Fruit fly (Drosophila melanogaster) whole organism, embryonic: ENCODE results near the gene CG31459.

ENCODE experiments used
- Awh ChIP-seq: fragments of 200-800 bp; sonication (Bioruptor generic); IDR thresholded peaks from 2 replicates; pipeline ENCODE4, ENCODE4 v1.3.6; 2022; ENCODE audit warnings: missing biosample characterization, missing genetic modification characterization
- Bdp1 ChIP-seq: fragments of 200-800 bp; sonication (Bioruptor generic); optimal IDR thresholded peaks from 3 replicates; lab custom pipeline; 2016; ENCODE audit warnings: missing biosample characterization, missing genetic modification characterization
- BtbVII ChIP-seq: fragments of 200-800 bp; sonication (Bioruptor generic); optimal IDR thresholded peaks from 3 replicates; lab custom pipeline; 2017; ENCODE audit warnings: missing biosample characterization, mild to moderate bottlenecking, missing genetic modification characterization
- CG10209 ChIP-seq: fragments of 200-800 bp; sonication (Bioruptor generic); optimal IDR thresholded peaks from 3 replicates; lab custom pipeline; 2017; ENCODE audit warnings: missing biosample characterization, mild to moderate bottlenecking, missing genetic modification characterization, missing genetic modification reagents
- CG1024 ChIP-seq: fragments of 200-800 bp; sonication (Bioruptor generic); IDR thresholded peaks from 2 replicates; pipeline ENCODE4 v1.3.6; 2022; ENCODE audit warnings: missing biosample characterization, missing genetic modification characterization
- CG1233 ChIP-seq: fragments of 200-800 bp; sonication (Bioruptor generic); optimal IDR thresholded peaks from 4 replicates; lab custom pipeline; 2018; ENCODE audit warnings: missing biosample characterization, mild to moderate bottlenecking, missing genetic modification characterization
- CG13624 ChIP-seq: fragments of 200-800 bp; sonication (Bioruptor generic); optimal IDR thresholded peaks from 2 replicates; lab custom pipeline; 2016; ENCODE audit warnings: missing biosample characterization, missing genetic modification characterization
- CG15696 ChIP-seq: fragments of 200-800 bp; sonication (Bioruptor generic); optimal IDR thresholded peaks from 2 replicates; lab custom pipeline; 2019; ENCODE audit warnings: missing biosample characterization, mild to moderate bottlenecking, missing genetic modification characterization, moderate library complexity
- CG1603 ChIP-seq: fragments of 200-800 bp; sonication (Bioruptor generic); optimal IDR thresholded peaks from 2 replicates; lab custom pipeline; 2019; ENCODE audit warnings: missing biosample characterization, mild to moderate bottlenecking, missing genetic modification characterization, moderate library complexity
- CG16815 ChIP-seq: fragments of 200-800 bp; sonication (Bioruptor generic); optimal IDR thresholded peaks from 3 replicates; lab custom pipeline; 2017; ENCODE audit warnings: missing biosample characterization, mild to moderate bottlenecking, missing genetic modification characterization
- CG2116 ChIP-seq: fragments of 200-800 bp; sonication (Bioruptor generic); optimal IDR thresholded peaks from 3 replicates; lab custom pipeline; 2018; ENCODE audit warnings: missing biosample characterization, mild to moderate bottlenecking, missing genetic modification characterization
- CG2120 ChIP-seq: fragments of 200-800 bp; sonication (Bioruptor generic); optimal IDR thresholded peaks from 3 replicates; lab custom pipeline; 2016; ENCODE audit warnings: missing biosample characterization, missing genetic modification characterization
- CG2875 ChIP-seq: fragments of 200-800 bp; sonication (Bioruptor generic); optimal IDR thresholded peaks from 2 replicates; lab custom pipeline; 2017; ENCODE audit warnings: missing biosample characterization, mild to moderate bottlenecking, missing genetic modification characterization, missing genetic modification reagents
- CG2889 ChIP-seq: fragments of 200-800 bp; sonication (Bioruptor generic); IDR thresholded peaks from 3 replicates; pipeline ENCODE4 v1.3.6; 2022; ENCODE audit warnings: missing biosample characterization, missing genetic modification characterization
- CG4730 ChIP-seq: fragments of 200-800 bp; sonication (Bioruptor generic); IDR thresholded peaks from 2 replicates; pipeline ENCODE4 v1.3.6; 2022; ENCODE audit warnings: missing biosample characterization, missing genetic modification characterization
- CG6765 ChIP-seq: fragments of 200-800 bp; sonication (Bioruptor generic); optimal IDR thresholded peaks from 3 replicates; lab custom pipeline; 2017; ENCODE audit warnings: missing biosample characterization, mild to moderate bottlenecking, missing genetic modification characterization
- CG6791 ChIP-seq: fragments of 200-800 bp; sonication (Bioruptor generic); IDR thresholded peaks from 3 replicates; pipeline ENCODE4 v1.3.6; 2022; ENCODE audit warnings: missing biosample characterization, missing genetic modification characterization; ENCODE audit not compliant: partially characterized antibody
- CG8089 ChIP-seq: fragments of 200-800 bp; sonication (Bioruptor generic); optimal IDR thresholded peaks from 3 replicates; lab custom pipeline; 2016; ENCODE audit warnings: missing biosample characterization, missing genetic modification characterization
- CG8765 ChIP-seq: fragments of 200-800 bp; sonication (Bioruptor generic); IDR thresholded peaks from 2 replicates; pipeline ENCODE4 v1.3.6; 2022; ENCODE audit warnings: missing biosample characterization, missing genetic modification characterization
- CG9727 ChIP-seq: fragments of 200-800 bp; sonication (Bioruptor generic); optimal IDR thresholded peaks from 3 replicates; lab custom pipeline; 2017; ENCODE audit warnings: missing biosample characterization, mild to moderate bottlenecking, missing genetic modification characterization
- CkIIα-i1 ChIP-seq: fragments of 200-800 bp; sonication (Bioruptor generic); IDR thresholded peaks from 2 replicates; pipeline ENCODE4 v1.3.6; 2022; ENCODE audit warnings: missing biosample characterization, missing genetic modification characterization
- Dll ChIP-seq: fragments of 200-800 bp; sonication (Bioruptor generic); IDR thresholded peaks from 4 replicates; pipeline ENCODE4 v1.3.6; 2022; ENCODE audit warnings: missing biosample characterization, missing genetic modification characterization; ENCODE audit not compliant: partially characterized antibody
- Fer3 ChIP-seq: fragments of 200-800 bp; sonication (Bioruptor generic); optimal IDR thresholded peaks from 2 replicates; lab custom pipeline; 2018; ENCODE audit warnings: missing biosample characterization, mild to moderate bottlenecking, missing genetic modification characterization, moderate library complexity
- Hr78 ChIP-seq, 2 experiments: fragments of 200-800 bp in 1 of 2; fragments of >200 bp in 1 of 2; sonication (Bioruptor generic) in 1 of 2; optimal IDR thresholded peaks; 2 replicates each; lab custom pipeline; 2017 to 2019; ENCODE audit warnings: missing biosample characterization in 2 of 2, missing genetic modification characterization in 2 of 2, mild to moderate bottlenecking in 1 of 2, moderate library complexity in 1 of 2
- Myb ChIP-seq: fragments of 200-800 bp; sonication (Bioruptor generic); optimal IDR thresholded peaks from 2 replicates; lab custom pipeline; 2016; ENCODE audit warnings: missing biosample characterization, missing genetic modification characterization
- Nf-YA ChIP-seq: fragments of 200-800 bp; sonication (Bioruptor generic); IDR thresholded peaks from 2 replicates; pipeline ENCODE4 v1.3.6; 2022; ENCODE audit warnings: missing biosample characterization, missing genetic modification characterization
- Nf-YB ChIP-seq: fragments of 200-800 bp; sonication (Bioruptor generic); optimal IDR thresholded peaks from 3 replicates; lab custom pipeline; 2019; ENCODE audit warnings: missing biosample characterization, mild to moderate bottlenecking, missing genetic modification characterization, moderate library complexity
- Sin3A ChIP-seq: fragments of >200 bp; optimal IDR thresholded peaks from 2 replicates; lab custom pipeline; 2018
- al ChIP-seq: fragments of 200-800 bp; sonication (Bioruptor generic); IDR thresholded peaks from 2 replicates; pipeline ENCODE4 v1.3.6; 2022; ENCODE audit warnings: missing biosample characterization, missing genetic modification characterization
- ci ChIP-seq: fragments of 200-800 bp; sonication (Bioruptor generic); IDR thresholded peaks from 3 replicates; pipeline ENCODE4 v1.3.6; 2022; ENCODE audit warnings: missing biosample characterization, missing genetic modification characterization
- crc ChIP-seq: fragments of 200-800 bp; sonication (Bioruptor generic); optimal IDR thresholded peaks from 2 replicates; lab custom pipeline; 2016; ENCODE audit warnings: missing biosample characterization, missing genetic modification characterization
- disco-r ChIP-seq: fragments of 200-800 bp; sonication (Bioruptor generic); optimal IDR thresholded peaks from 2 replicates; lab custom pipeline; 2016; ENCODE audit warnings: missing biosample characterization, missing genetic modification characterization
- eve ChIP-seq, 2 experiments: fragments of >200 bp; optimal IDR thresholded peaks; 2 replicates each; lab custom pipeline; 2017; ENCODE audit warnings: missing biosample characterization in 2 of 2, missing genetic modification characterization in 2 of 2
- ftz-f1 ChIP-seq: fragments of 200-800 bp; sonication (Bioruptor generic); optimal IDR thresholded peaks from 2 replicates; lab custom pipeline; 2016; ENCODE audit warnings: missing biosample characterization, missing genetic modification characterization
- gcm2 ChIP-seq: fragments of 200-800 bp; sonication (Bioruptor generic); optimal IDR thresholded peaks from 2 replicates; lab custom pipeline; 2016; ENCODE audit warnings: missing biosample characterization, missing genetic modification characterization
- gem ChIP-seq: fragments of 200-800 bp; sonication (Bioruptor generic); optimal IDR thresholded peaks from 2 replicates; lab custom pipeline; 2019; ENCODE audit warnings: missing biosample characterization, mild to moderate bottlenecking, missing genetic modification characterization, moderate library complexity
- ind ChIP-seq: fragments of 200-800 bp; sonication (Bioruptor generic); optimal IDR thresholded peaks from 3 replicates; lab custom pipeline; 2016; ENCODE audit warnings: missing biosample characterization, missing genetic modification characterization
- odd ChIP-seq: fragments of 200-800 bp; sonication (Bioruptor generic); optimal IDR thresholded peaks from 2 replicates; lab custom pipeline; 2017; ENCODE audit warnings: missing biosample characterization, mild to moderate bottlenecking, missing genetic modification characterization
- org-1 ChIP-seq: fragments of 200-800 bp; sonication (Bioruptor generic); optimal IDR thresholded peaks from 2 replicates; lab custom pipeline; 2017; ENCODE audit warnings: missing biosample characterization, missing genetic modification characterization
- pan ChIP-seq, 4 experiments: fragments of >200 bp in 3 of 4; fragments of 200-800 bp in 1 of 4; sonication (Bioruptor generic) in 1 of 4; optimal IDR thresholded peaks in 3 of 4; IDR thresholded peaks in 1 of 4; 2 replicates each; pipeline versions ENCODE4 v1.3.6 to Lab custom; 2017 to 2022; ENCODE audit warnings: missing biosample characterization in 2 of 4, missing genetic modification characterization in 2 of 4, mixed read lengths in 1 of 4
- pb ChIP-seq: fragments of 200-800 bp; sonication (Bioruptor generic); optimal IDR thresholded peaks from 3 replicates; lab custom pipeline; 2016; ENCODE audit warnings: missing biosample characterization, missing genetic modification characterization
- slp2 ChIP-seq: fragments of 200-800 bp; sonication (Bioruptor generic); optimal IDR thresholded peaks from 2 replicates; lab custom pipeline; 2016; ENCODE audit warnings: missing biosample characterization, missing genetic modification characterization
- sna ChIP-seq: fragments of 200-800 bp; sonication (Bioruptor generic); IDR thresholded peaks from 2 replicates; pipeline ENCODE4 v1.3.6; 2022; ENCODE audit warnings: missing biosample characterization, missing genetic modification characterization; ENCODE audit not compliant: partially characterized antibody
- tna ChIP-seq: fragments of 200-800 bp; sonication (Bioruptor generic); IDR thresholded peaks from 2 replicates; pipeline ENCODE4 v1.3.6; 2022; ENCODE audit warnings: missing biosample characterization, missing genetic modification characterization; ENCODE audit not compliant: partially characterized antibody
- wek ChIP-seq: fragments of 200-800 bp; sonication (Bioruptor generic); optimal IDR thresholded peaks from 3 replicates; lab custom pipeline; 2018; ENCODE audit warnings: missing biosample characterization, mild to moderate bottlenecking, missing genetic modification characterization, moderate library complexity
- zen ChIP-seq: fragments of 200-800 bp; sonication (Bioruptor generic); optimal IDR thresholded peaks from 3 replicates; lab custom pipeline; 2018; ENCODE audit warnings: missing biosample characterization, mild to moderate bottlenecking, missing genetic modification characterization, moderate library complexity

CG31459 gene

DNA sequence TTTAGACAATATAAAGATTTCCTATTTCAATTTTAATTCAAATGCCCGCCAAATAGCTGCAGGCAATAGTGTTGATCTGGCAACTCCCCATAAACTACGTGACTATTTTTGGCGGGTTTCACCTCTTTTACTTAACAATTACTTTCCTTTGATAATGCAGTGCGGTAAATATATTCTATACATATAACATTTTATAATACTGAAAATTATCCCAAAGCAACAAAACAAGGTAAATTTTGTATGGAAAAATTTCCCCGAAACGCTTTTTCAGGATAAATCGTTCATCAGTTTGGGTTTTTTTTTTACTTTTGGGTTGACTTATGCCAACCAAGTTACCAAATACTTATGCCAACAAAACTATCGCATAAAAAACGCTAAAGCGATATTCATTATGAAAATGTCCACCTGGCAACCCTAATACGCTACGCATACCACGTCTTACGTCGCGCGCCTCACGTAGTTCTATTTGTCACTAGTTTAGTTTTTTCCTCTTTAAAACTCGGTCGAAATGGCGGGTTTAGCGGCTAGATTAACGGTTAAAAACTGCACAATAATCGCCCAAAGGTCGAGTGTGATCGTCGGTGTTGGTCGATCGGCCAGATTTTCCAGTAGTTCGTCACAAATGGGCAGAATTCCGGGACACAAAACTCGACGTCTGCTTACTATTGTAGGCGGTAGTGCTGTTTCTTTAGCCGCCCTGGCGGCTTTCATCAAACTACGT lies 6.4 kb downstream of the CG31459 start, which contains the start of gene MICU3 (continued):
- TF ChIP-seq CG2120, result peak; percentile 86
- TF ChIP-seq CG15696 (tag; lab: Kevin White, UChicago), result peak; percentile 63
- no peak for TF ChIP-seq Awh (GFP tag; lab: Robert Waterston, UW)
- TF ChIP-seq sna, result peak; percentile 59
- peak; percentile 52 for TF ChIP-seq Sin3A (lab: Kevin White, UChicago)
- peak; percentile 9; the same call in 1 of the 2 replicates for TF ChIP-seq CG8765 (GFP tag; lab: Robert Waterston, UW)
- TF ChIP-seq CG16815 (GFP tag; lab: Kevin White, UChicago), result peak; percentile 40
- TF ChIP-seq disco-r (GFP tag; lab: Kevin White, UChicago), result peak; percentile 6
- peak; percentile 79 for TF ChIP-seq ind (GFP tag; lab: Kevin White, UChicago)
- peak; percentile 29; the same call in 1 of the 2 replicates for TF ChIP-seq CG4730 (GFP tag; lab: Robert Waterston, UW)
- TF ChIP-seq gem, result peak; percentile 77
- peak; percentile 66; the same call in 2 of the 3 replicates for TF ChIP-seq ci (GFP tag; lab: Robert Waterston, UW)
- TF ChIP-seq al (GFP tag; lab: Robert Waterston, UW), result peak; percentile 67
- TF ChIP-seq Fer3 (tag; lab: Kevin White, UChicago), result peak; percentile 58
- peak; percentile 72 for TF ChIP-seq CG10209 (GFP tag; lab: Kevin White, UChicago)
- TF ChIP-seq CG2889 (GFP tag; lab: Robert Waterston, UW), result 0 out of 3 replicates have a peak, but pooled peaks have one; percentile 52

- TF ChIP-seq CG6791 (GFP tag; lab: Robert Waterston, UW) (no peak), slp2 (GFP tag; lab: Kevin White, UChicago) (no peak), crc (GFP tag; lab: Kevin White, UChicago) (no peak), BtbVII (GFP tag; lab: Kevin White, UChicago) (peak; percentile 46), gcm2 (GFP tag; lab: Kevin White, UChicago) (peak; percentile 25), CG6765 (GFP tag; lab: Kevin White, UChicago) (peak; percentile 68), Hr78 (GFP tag; optimal IDR thresholded peaks at IDR 0.05; lab: Kevin White, UChicago) (peak in 1 of 2 experiments; percentile 81), zen (tag; lab: Kevin White, UChicago) (no peak), CG9727 (GFP tag; lab: Kevin White, UChicago) (no peak), Dll (GFP tag; lab: Robert Waterston, UW) (no peak), pan (optimal IDR thresholded peaks at IDR 0.05; lab: Kevin White, UChicago) (no peak), pan (GFP tag; optimal IDR thresholded peaks at IDR 0.05 in 1 of 2, IDR thresholded peaks at IDR 0.05 in 1 of 2) (peak in 1 of 2 experiments; percentile 40), pb (GFP tag; lab: Kevin White, UChicago) (no peak), Bdp1 (GFP tag; lab: Kevin White, UChicago) (no peak), tna (no peak), CG8089 (no peak), CG13624 (GFP tag; lab: Kevin White, UChicago) (no peak), CG1603 (no peak), Nf-YB (peak; percentile 38), ftz-f1 (peak; percentile 89), CG1024 (GFP tag; lab: Robert Waterston, UW) (no peak), ind (GFP tag; lab: Kevin White, UChicago) (no peak), wek (GFP tag; lab: Kevin White, UChicago) (peak; percentile 69), CG2116 (GFP tag; lab: Kevin White, UChicago) (peak; percentile 9), org-1 (GFP tag; lab: Kevin White, UChicago) (peak; percentile 26), CG2875 (GFP tag; lab: Kevin White, UChicago) (peak; percentile 53), Myb (GFP tag; lab: Kevin White, UChicago) (no peak), odd (peak; percentile 76), CG1233 (no peak), CkIIα-i1 (GFP tag; lab: Robert Waterston, UW) (no peak), Nf-YA (GFP tag; lab: Robert Waterston, UW) (peak; percentile 42), eve (GFP tag; optimal IDR thresholded peaks at IDR 0.05; lab: Kevin White, UChicago) (no peak)
Observed at dm6 chr3R:19847591-19848256, 7.1 kb downstream of the CG31459 start.
